Fruit fly (Drosophila melanogaster): Measurements from ENCODE around the gene CG33301.
A peak's percentile ranks its signal among the peaks of the same experiment; 100 is the strongest.

Gene CG33301

DNA sequence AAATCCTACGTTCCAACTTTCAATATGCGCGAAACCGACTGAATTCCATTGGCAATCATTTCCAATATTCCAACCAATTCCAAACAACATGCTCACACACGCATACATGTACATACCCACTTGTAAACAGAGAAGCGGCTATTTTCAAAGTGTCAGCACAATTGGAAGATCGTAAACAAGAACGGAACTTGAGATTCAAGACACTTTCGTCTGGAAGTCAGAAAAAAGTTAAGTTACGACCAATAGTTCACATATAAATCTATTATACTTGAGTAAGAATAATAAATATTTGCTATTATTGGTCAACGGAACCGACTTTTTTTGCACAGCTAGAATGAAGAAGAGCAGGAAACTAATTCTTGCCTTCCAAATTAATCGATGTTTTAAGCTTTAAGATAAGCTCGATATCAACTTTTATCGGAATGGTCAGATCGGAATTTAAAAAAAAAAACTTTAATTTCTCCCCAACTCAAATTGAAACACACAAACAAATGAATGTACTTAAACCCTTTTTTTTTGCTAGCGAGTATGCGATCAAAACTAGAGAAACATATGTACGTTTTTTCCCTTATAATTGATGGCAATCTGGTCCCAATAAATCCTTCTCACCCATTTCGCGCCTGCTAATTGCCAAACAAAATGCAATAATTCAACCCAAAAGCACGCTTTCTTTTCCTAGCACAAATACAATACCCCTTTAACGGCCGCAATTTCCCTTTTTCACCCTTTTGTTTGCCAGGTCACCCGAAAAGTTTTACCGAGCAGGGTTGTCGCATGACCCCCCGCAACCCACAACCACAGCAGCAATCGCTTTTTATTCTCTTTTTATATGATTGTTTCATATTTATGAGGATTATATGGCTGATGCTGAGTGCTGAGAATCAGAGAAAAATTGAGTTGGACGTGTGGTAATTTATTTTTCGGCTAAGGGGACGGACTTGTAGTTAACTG lies 46.7 kb upstream of the CG33301 start, which contains the start of the genes CG31875 and SoYb (continued):
- TF ChIP-seq CG14710 (tag; optimal IDR thresholded peaks at IDR 0.05), result no peak

DNA sequence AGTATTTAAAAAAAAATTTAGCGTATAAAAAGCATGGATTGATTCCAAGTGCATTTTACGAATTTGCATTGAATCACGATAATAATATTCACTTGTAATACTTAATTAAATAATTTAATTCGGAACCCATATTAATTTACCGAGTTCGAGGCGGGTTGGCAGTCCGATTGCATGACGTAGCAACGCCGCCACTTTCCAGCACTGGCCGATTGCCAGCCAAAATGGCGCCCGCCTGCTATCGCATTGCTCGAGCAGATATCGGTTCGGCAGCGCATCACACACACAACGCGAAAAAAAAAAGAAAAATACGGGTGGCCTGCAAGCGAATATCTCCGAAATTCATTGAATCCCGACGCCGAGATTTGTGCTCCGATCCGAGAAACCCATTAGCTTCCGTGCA lies 45.8 kb upstream of the CG33301 start, which contains the start of gene Ndf:
Gene Ndf (plus strand): TSS at position 240 of the 400 bp plus-strand sequence.
- 0 out of 3 replicates have a peak, but pooled peaks have one; percentile 12 for TF ChIP-seq Optix (GFP tag; IDR thresholded peaks at IDR 0.05)
- TF ChIP-seq wdn (GFP tag; IDR thresholded peaks at IDR 0.05), result peak; percentile 73
- TF ChIP-seq CG17829 (tag; optimal IDR thresholded peaks at IDR 0.05), result peak; percentile 61
- TF ChIP-seq org-1 (GFP tag; optimal IDR thresholded peaks at IDR 0.05), result no peak
- TF ChIP-seq chm (GFP tag; IDR thresholded peaks at IDR 0.05), result peak; percentile 87
- no peak for TF ChIP-seq CG11504 (tag; optimal IDR thresholded peaks at IDR 0.05)
- TF ChIP-seq CTCF (GFP tag; optimal IDR thresholded peaks at IDR 0.05), result no peak
- peak; percentile 64 for TF ChIP-seq chn (GFP tag; optimal IDR thresholded peaks at IDR 0.05)
- TF ChIP-seq CG11398 (GFP tag; optimal IDR thresholded peaks at IDR 0.05), result no peak
- TF ChIP-seq p53 (GFP tag; optimal IDR thresholded peaks at IDR 0.05), result no peak
- TF ChIP-seq Mad (GFP tag; optimal IDR thresholded peaks at IDR 0.05), result peak; percentile 60
- peak; percentile 38 for TF ChIP-seq CG8944 (GFP tag; optimal IDR thresholded peaks at IDR 0.05)
- peak; percentile 54 for TF ChIP-seq Oaz (GFP tag; IDR thresholded peaks at IDR 0.05)
- no peak for TF ChIP-seq CG10565 (GFP tag; optimal IDR thresholded peaks at IDR 0.05)
- no peak for TF ChIP-seq Blimp-1 (GFP tag; optimal IDR thresholded peaks at IDR 0.05)
- TF ChIP-seq Spps (tag; optimal IDR thresholded peaks at IDR 0.05), result no peak
- TF ChIP-seq lbe (GFP tag; optimal IDR thresholded peaks at IDR 0.05), result peak; percentile 15
- TF ChIP-seq MBD-R2 (GFP tag; IDR thresholded peaks at IDR 0.05), result peak; percentile 71
- peak; percentile 59 for TF ChIP-seq zen (tag; optimal IDR thresholded peaks at IDR 0.05)
- TF ChIP-seq Sin3A (optimal IDR thresholded peaks at IDR 0.05), result no peak
- peak; percentile 43 to 62 for TF ChIP-seq Hr51 (GFP tag; optimal IDR thresholded peaks at IDR 0.05)
- TF ChIP-seq vvl (GFP tag; IDR thresholded peaks at IDR 0.05), result peak; percentile 82
- peak; percentile 68 for TF ChIP-seq otp (GFP tag; IDR thresholded peaks at IDR 0.05)
- peak; percentile 63 for TF ChIP-seq CG17359 (tag; optimal IDR thresholded peaks at IDR 0.05)
- peak; percentile 50 for TF ChIP-seq fd3F (GFP tag; optimal IDR thresholded peaks at IDR 0.05)
- TF ChIP-seq Nf-YC (tag; optimal IDR thresholded peaks at IDR 0.05), result peak; percentile 57
- no peak for TF ChIP-seq CG18011 (GFP tag; optimal IDR thresholded peaks at IDR 0.05)
- TF ChIP-seq hth (optimal IDR thresholded peaks at IDR 0.05), result no peak
- TF ChIP-seq hb (GFP tag; IDR thresholded peaks at IDR 0.05; ENCODE audit: partially characterized antibody), result peak; percentile 65
- TF ChIP-seq Awh (GFP tag; IDR thresholded peaks at IDR 0.05), result 0 out of 2 replicates have a peak, but pooled peaks have one; percentile 8
- TF ChIP-seq BEAF-32 (GFP tag; optimal IDR thresholded peaks at IDR 0.05), result peak; percentile 82
- peak; percentile 59 for TF ChIP-seq CG7786 (GFP tag; optimal IDR thresholded peaks at IDR 0.05)
- peak; percentile 66 for TF ChIP-seq CrebB (tag; optimal IDR thresholded peaks at IDR 0.05)
- peak; percentile 4 for TF ChIP-seq CG16815 (GFP tag; optimal IDR thresholded peaks at IDR 0.05)
- TF ChIP-seq CG10979 (tag; optimal IDR thresholded peaks at IDR 0.05), result peak; percentile 46
- TF ChIP-seq Mrtf (GFP tag; IDR thresholded peaks at IDR 0.05), result peak; percentile 28; the same call in 1 of the 3 replicates
- TF ChIP-seq Doc2 (GFP tag; IDR thresholded peaks at IDR 0.05), result no peak
- no peak for TF ChIP-seq CG43689 (GFP tag; IDR thresholded peaks at IDR 0.05)
- TF ChIP-seq Dip2 (GFP tag; IDR thresholded peaks at IDR 0.05), result no peak
- TF ChIP-seq kay (GFP tag; optimal IDR thresholded peaks at IDR 0.05), result peak; percentile 61
- no peak for TF ChIP-seq CG15479 (GFP tag; optimal IDR thresholded peaks at IDR 0.05)
- TF ChIP-seq toy (GFP tag; IDR thresholded peaks at IDR 0.05), result 0 out of 2 replicates have a peak, but pooled peaks have one; percentile 17
- peak; percentile 56 for TF ChIP-seq CG31224 (GFP tag; IDR thresholded peaks at IDR 0.05)
- peak; percentile 67; the same call in 1 of the 2 replicates for TF ChIP-seq CG16779 (GFP tag; IDR thresholded peaks at IDR 0.05)
- peak; percentile 31 for TF ChIP-seq CG8089 (GFP tag; optimal IDR thresholded peaks at IDR 0.05)
- TF ChIP-seq CG13287 (GFP tag; IDR thresholded peaks at IDR 0.05; ENCODE audit: partially characterized antibody), result peak; percentile 78
- TF ChIP-seq phol (tag; optimal IDR thresholded peaks at IDR 0.05), result peak; percentile 100

Measured in whole organism, embryonic.